Fruit fly (Drosophila melanogaster) whole organism, prepupa: ENCODE measurements around the gene CG11379.

Source experiments
- Blimp-1 ChIP-seq: fragments of 200-800 bp; sonication (Bioruptor generic); optimal IDR thresholded peaks from 3 replicates; lab custom pipeline; 2017; ENCODE audit warnings: missing biosample characterization, missing genetic modification characterization, mild to moderate bottlenecking, moderate library complexity, missing genetic modification reagents
- CG10631 ChIP-seq: fragments of 200-800 bp; sonication (Bioruptor generic); optimal IDR thresholded peaks from 2 replicates; lab custom pipeline; 2016; ENCODE audit warnings: missing biosample characterization, missing genetic modification characterization
- CG10669 ChIP-seq: fragments of 200-800 bp; sonication (Bioruptor generic); optimal IDR thresholded peaks from 3 replicates; lab custom pipeline; 2018; ENCODE audit warnings: missing biosample characterization, mild to moderate bottlenecking, missing genetic modification characterization, moderate library complexity
- CG11762 ChIP-seq: fragments of 200-800 bp; sonication (Bioruptor generic); optimal IDR thresholded peaks from 3 replicates; lab custom pipeline; 2016; ENCODE audit warnings: missing biosample characterization, missing genetic modification characterization; ENCODE audit not compliant: insufficient read depth
- CG15336 ChIP-seq: fragments of 200-800 bp; sonication (Bioruptor generic); IDR thresholded peaks from 2 replicates; pipeline ENCODE4 v1.3.6; 2022; ENCODE audit warnings: missing biosample characterization, missing genetic modification characterization
- CG1621 ChIP-seq: fragments of 200-800 bp; sonication (Bioruptor generic); optimal IDR thresholded peaks from 3 replicates; lab custom pipeline; 2018; ENCODE audit warnings: missing biosample characterization, mild to moderate bottlenecking, missing genetic modification characterization
- CG3032 ChIP-seq: fragments of 200-800 bp; optimal IDR thresholded peaks from 2 replicates; lab custom pipeline; 2019; ENCODE audit warnings: missing biosample characterization, mild to moderate bottlenecking, missing genetic modification characterization, moderate library complexity
- CG31627 ChIP-seq: fragments of 200-800 bp; sonication (Bioruptor generic); optimal IDR thresholded peaks from 3 replicates; lab custom pipeline; 2016; ENCODE audit warnings: missing biosample characterization, missing genetic modification characterization
- CG32006 ChIP-seq: fragments of 200-800 bp; sonication (Bioruptor generic); optimal IDR thresholded peaks from 3 replicates; lab custom pipeline; 2017; ENCODE audit warnings: missing biosample characterization, mild to moderate bottlenecking, missing genetic modification characterization
- CG4318 ChIP-seq: fragments of 200-800 bp; sonication (Bioruptor generic); optimal IDR thresholded peaks from 3 replicates; lab custom pipeline; 2017; ENCODE audit warnings: missing biosample characterization, mild to moderate bottlenecking, missing genetic modification characterization
- CG6276 ChIP-seq: fragments of 200-800 bp; sonication (Bioruptor generic); optimal IDR thresholded peaks from 2 replicates; lab custom pipeline; 2017; ENCODE audit warnings: missing biosample characterization, mild to moderate bottlenecking, missing genetic modification characterization
- CG6792 ChIP-seq: fragments of 200-800 bp; sonication (Bioruptor generic); optimal IDR thresholded peaks from 3 replicates; lab custom pipeline; 2016; ENCODE audit warnings: missing biosample characterization, missing genetic modification characterization
- CG6808 ChIP-seq: fragments of 200-800 bp; sonication (Bioruptor generic); optimal IDR thresholded peaks from 3 replicates; lab custom pipeline; 2017; ENCODE audit warnings: missing biosample characterization, missing genetic modification characterization, mild to moderate bottlenecking, moderate library complexity, missing genetic modification reagents
- CG8119 ChIP-seq: fragments of 200-800 bp; sonication (Bioruptor generic); IDR thresholded peaks from 3 replicates; pipeline ENCODE4 v1.3.6; 2022; ENCODE audit warnings: missing biosample characterization, missing genetic modification characterization
- CG8319 ChIP-seq: fragments of 200-800 bp; sonication (Bioruptor generic); optimal IDR thresholded peaks from 3 replicates; lab custom pipeline; 2016; ENCODE audit warnings: missing biosample characterization, missing genetic modification characterization
- CG8632 ChIP-seq: fragments of 200-800 bp; sonication (Bioruptor generic); optimal IDR thresholded peaks from 3 replicates; lab custom pipeline; 2016; ENCODE audit warnings: missing biosample characterization, missing genetic modification characterization
- CG9139 ChIP-seq: fragments of 200-800 bp; sonication (Bioruptor generic); optimal IDR thresholded peaks from 3 replicates; lab custom pipeline; 2017; ENCODE audit warnings: missing biosample characterization, mild to moderate bottlenecking, missing genetic modification characterization
- Eip75B ChIP-seq: fragments of 200-800 bp; sonication (Bioruptor generic); optimal IDR thresholded peaks from 3 replicates; lab custom pipeline; 2016; ENCODE audit warnings: missing biosample characterization, missing genetic modification characterization
- Eip78C ChIP-seq: fragments of 200-800 bp; sonication (Bioruptor generic); peaks from one replicate; lab custom pipeline; 2016; ENCODE audit warnings: missing biosample characterization, missing genetic modification characterization
- Eip93F ChIP-seq: fragments of 200-800 bp; sonication (Bioruptor generic); optimal IDR thresholded peaks from 2 replicates; lab custom pipeline; 2016; ENCODE audit warnings: missing biosample characterization, mild to moderate bottlenecking, missing genetic modification characterization
- Ets21C ChIP-seq: fragments of 200-800 bp; sonication (Bioruptor generic); optimal IDR thresholded peaks from 3 replicates; lab custom pipeline; 2016; ENCODE audit warnings: missing biosample characterization, missing genetic modification characterization
- Gug ChIP-seq: fragments of 200-800 bp; sonication (Bioruptor generic); IDR thresholded peaks from 2 replicates; pipeline ENCODE4 v1.3.6; 2022; ENCODE audit warnings: missing biosample characterization, missing genetic modification characterization
- Hr39 ChIP-seq: fragments of 200-800 bp; sonication (Bioruptor generic); optimal IDR thresholded peaks from 2 replicates; lab custom pipeline; 2016; ENCODE audit warnings: missing biosample characterization, missing genetic modification characterization
- Hr4 ChIP-seq: fragments of 200-800 bp; sonication (Bioruptor generic); optimal IDR thresholded peaks from 3 replicates; lab custom pipeline; 2016; ENCODE audit warnings: missing biosample characterization, missing genetic modification characterization
- Lpt ChIP-seq: fragments of 200-800 bp; sonication (Bioruptor generic); optimal IDR thresholded peaks from 3 replicates; lab custom pipeline; 2016; ENCODE audit warnings: missing biosample characterization, missing genetic modification characterization
- Met ChIP-seq: fragments of 200-800 bp; sonication (Bioruptor generic); optimal IDR thresholded peaks from 3 replicates; lab custom pipeline; 2016; ENCODE audit warnings: missing biosample characterization, missing genetic modification characterization
- OdsH ChIP-seq: fragments of 200-800 bp; sonication (Bioruptor generic); optimal IDR thresholded peaks from 3 replicates; lab custom pipeline; 2016; ENCODE audit warnings: missing biosample characterization, missing genetic modification characterization
- Sox102F ChIP-seq: fragments of 200-800 bp; sonication (Bioruptor generic); optimal IDR thresholded peaks from 2 replicates; lab custom pipeline; 2016; ENCODE audit warnings: missing biosample characterization, mild to moderate bottlenecking, missing genetic modification characterization
- Sox14 ChIP-seq: fragments of 200-800 bp; sonication (Bioruptor generic); optimal IDR thresholded peaks from 3 replicates; lab custom pipeline; 2016; ENCODE audit warnings: missing biosample characterization, missing genetic modification characterization
- Sox15 ChIP-seq: fragments of 200-800 bp; sonication (Bioruptor generic); optimal IDR thresholded peaks from 3 replicates; lab custom pipeline; 2016; ENCODE audit warnings: missing biosample characterization, missing genetic modification characterization
- achi ChIP-seq: fragments of 200-800 bp; sonication (Bioruptor generic); optimal IDR thresholded peaks from 3 replicates; lab custom pipeline; 2016; ENCODE audit warnings: missing biosample characterization, missing genetic modification characterization
- cyc ChIP-seq: fragments of 200-800 bp; sonication (Bioruptor generic); optimal IDR thresholded peaks from 3 replicates; lab custom pipeline; 2016; ENCODE audit warnings: missing biosample characterization, missing genetic modification characterization
- dac ChIP-seq: fragments of 200-800 bp; sonication (Bioruptor generic); optimal IDR thresholded peaks from 2 replicates; lab custom pipeline; 2017; ENCODE audit warnings: missing biosample characterization, mild to moderate bottlenecking, missing genetic modification characterization
- eg ChIP-seq: fragments of 200-800 bp; sonication (Bioruptor generic); IDR thresholded peaks from 3 replicates; pipeline ENCODE4 v1.3.6; 2022; ENCODE audit warnings: missing biosample characterization, missing genetic modification characterization
- fd85E ChIP-seq: fragments of 200-800 bp; sonication (Bioruptor generic); optimal IDR thresholded peaks from 3 replicates; lab custom pipeline; 2016; ENCODE audit warnings: missing biosample characterization, missing genetic modification characterization
- fkh ChIP-seq: fragments of 200-800 bp; sonication (Bioruptor generic); optimal IDR thresholded peaks from 3 replicates; lab custom pipeline; 2017; ENCODE audit warnings: missing biosample characterization, mild to moderate bottlenecking, missing genetic modification characterization, moderate library complexity
- lz ChIP-seq: fragments of 200-800 bp; sonication (Bioruptor generic); optimal IDR thresholded peaks from 3 replicates; lab custom pipeline; 2016; ENCODE audit warnings: missing biosample characterization, missing genetic modification characterization
- pdm3 ChIP-seq: fragments of 200-800 bp; sonication (Bioruptor generic); optimal IDR thresholded peaks from 3 replicates; lab custom pipeline; 2016; ENCODE audit warnings: missing biosample characterization, missing genetic modification characterization
- salr ChIP-seq, 2 experiments: fragments of 200-800 bp; sonication (Bioruptor generic); optimal IDR thresholded peaks; 3 replicates each; lab custom pipeline; 2016 to 2018; ENCODE audit warnings: missing biosample characterization in 2 of 2, missing genetic modification characterization in 2 of 2, mild to moderate bottlenecking in 1 of 2
- spab ChIP-seq: fragments of 200-800 bp; sonication (Bioruptor generic); optimal IDR thresholded peaks from 2 replicates; lab custom pipeline; 2017; ENCODE audit warnings: missing biosample characterization, mild to moderate bottlenecking, missing genetic modification characterization, missing genetic modification reagents
- ss ChIP-seq, 2 experiments: fragments of 200-800 bp; sonication (Bioruptor generic); optimal IDR thresholded peaks; 2 replicates in 1 of 2; 3 replicates in 1 of 2; lab custom pipeline; 2017 to 2018; ENCODE audit warnings: mild to moderate bottlenecking in 2 of 2, missing biosample characterization in 2 of 2, missing genetic modification characterization in 2 of 2, moderate library complexity in 1 of 2
- svp ChIP-seq: fragments of 200-800 bp; sonication (Bioruptor generic); peaks from one replicate; lab custom pipeline; 2016; ENCODE audit warnings: missing biosample characterization, missing genetic modification characterization
- topi ChIP-seq: fragments of 200-800 bp; sonication (Bioruptor generic); optimal IDR thresholded peaks from 3 replicates; lab custom pipeline; 2016; ENCODE audit warnings: missing biosample characterization, missing genetic modification characterization
- vri ChIP-seq: fragments of 200-800 bp; sonication (Bioruptor generic); optimal IDR thresholded peaks from 3 replicates; lab custom pipeline; 2016; ENCODE audit warnings: missing biosample characterization, mild to moderate bottlenecking, missing genetic modification characterization

CG11379 gene

DNA sequence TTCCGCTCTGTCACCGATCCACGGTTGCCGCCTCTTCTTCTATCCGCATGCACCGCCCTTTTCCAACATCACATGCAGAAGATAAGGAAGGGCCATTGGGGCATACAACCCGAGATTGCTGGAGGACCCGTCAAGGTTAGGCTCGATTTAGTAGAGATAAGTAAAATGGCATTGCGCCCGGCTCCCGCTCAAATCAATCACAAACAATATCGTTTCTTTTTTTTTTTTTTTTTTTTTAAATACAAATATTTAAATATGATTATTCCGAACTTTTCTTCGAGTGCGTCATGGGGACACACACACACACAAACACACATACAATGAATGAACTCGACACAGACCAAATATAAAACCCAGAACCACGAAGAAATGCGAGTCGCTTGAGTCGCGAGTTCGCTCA is 49.1 kb downstream of the CG11379 start (continued):
- TF ChIP-seq dac (GFP tag; lab: Kevin White, UChicago) (no peak), topi (GFP tag; lab: Kevin White, UChicago) (no peak), Eip78C (GFP tag; lab: Kevin White, UChicago) (peak; percentile 12), Gug (GFP tag; lab: Robert Waterston, UW) (no peak; the same call in 1 of the 2 replicates), CG4318 (GFP tag; lab: Kevin White, UChicago) (no peak), CG8319 (GFP tag; lab: Kevin White, UChicago) (no peak), CG6792 (GFP tag; lab: Kevin White, UChicago) (peak; percentile 1), Sox15 (GFP tag; lab: Kevin White, UChicago) (no peak), CG1621 (tag; lab: Kevin White, UChicago) (no peak), CG11762 (GFP tag; lab: Kevin White, UChicago) (no peak), fkh (GFP tag; lab: Kevin White, UChicago) (no peak), pdm3 (GFP tag; lab: Kevin White, UChicago) (no peak), fd85E (GFP tag; lab: Kevin White, UChicago) (no peak), CG31627 (GFP tag; lab: Kevin White, UChicago) (no peak), Sox102F (GFP tag; lab: Kevin White, UChicago) (no peak), svp (GFP tag; lab: Kevin White, UChicago) (peak; percentile 98), CG15336 (GFP tag; lab: Robert Waterston, UW) (peak; percentile 51), Hr4 (no peak), CG6276 (GFP tag; lab: Kevin White, UChicago) (peak; percentile 4), salr (GFP tag; optimal IDR thresholded peaks at IDR 0.05; lab: Kevin White, UChicago) (peak in 1 of 2 experiments; percentile 23), Eip93F (no peak), cyc (GFP tag; lab: Kevin White, UChicago) (no peak), spab (no peak), eg (GFP tag; lab: Robert Waterston, UW) (0 out of 3 replicates have a peak, but pooled peaks have one; percentile 21), CG3032 (tag; lab: Kevin White, UChicago) (no peak), Eip75B (no peak), CG10631 (GFP tag; lab: Kevin White, UChicago) (peak; percentile 46), CG8119 (GFP tag; lab: Robert Waterston, UW) (peak; percentile 58; the same call in 2 of the 3 replicates), Met (GFP tag; lab: Kevin White, UChicago) (no peak), achi (GFP tag; lab: Kevin White, UChicago) (peak; percentile 36), Lpt (no peak), Hr39 (no peak), Blimp-1 (no peak), Ets21C (no peak), OdsH (no peak), CG9139 (GFP tag; lab: Kevin White, UChicago) (no peak), ss (GFP tag; optimal IDR thresholded peaks at IDR 0.05; lab: Kevin White, UChicago) (no peak), lz (GFP tag; lab: Kevin White, UChicago) (no peak), CG10669 (GFP tag; lab: Kevin White, UChicago) (peak; percentile 3), CG8632 (GFP tag; lab: Kevin White, UChicago) (no peak), vri (GFP tag; lab: Kevin White, UChicago) (no peak), CG6808 (no peak), CG32006 (GFP tag; lab: Kevin White, UChicago) (peak; percentile 47)
- TF ChIP-seq, all 60 proteins: peak for 17

DNA sequence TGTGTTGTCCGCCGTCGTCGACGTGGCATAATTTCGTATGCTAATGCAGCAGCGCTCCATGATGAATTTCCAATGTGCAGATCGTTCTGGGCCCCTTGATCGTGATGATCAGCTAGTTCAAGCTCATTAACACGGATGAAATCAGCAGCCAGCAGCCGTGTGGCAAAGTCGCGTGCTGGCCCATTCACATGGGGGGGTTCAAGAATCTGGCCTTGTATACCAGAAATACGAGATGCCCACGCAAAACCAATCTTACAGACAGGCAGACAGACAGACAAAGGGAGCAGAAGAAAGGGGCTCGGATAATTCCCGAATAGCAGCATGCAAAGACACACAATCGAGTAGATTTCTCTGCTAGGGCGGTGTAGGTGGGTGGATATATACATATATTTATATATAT is 49.6 kb downstream of the CG11379 start:
- TF ChIP-seq ss (GFP tag; optimal IDR thresholded peaks at IDR 0.05; lab: Kevin White, UChicago), result peak in 1 of 2 experiments; percentile 66
- TF ChIP-seq Sox14 (GFP tag; lab: Kevin White, UChicago), result no peak
- TF ChIP-seq, all 60 proteins: peak for 1
